Worm (Caenorhabditis elegans): ENCODE results near the gene Y55D5A.4.

The Y55D5A.4 gene

ce11 chrIII:3018822-3019221 lies 29.0 kb upstream of the Y55D5A.4 start:
- TF ChIP-seq mep-1 (tag; optimal IDR thresholded peaks at IDR 0.05): no peak
- no peak for TF ChIP-seq lin-14 (GFP tag; optimal IDR thresholded peaks at IDR 0.05)
- no peak for TF ChIP-seq efl-1 (optimal IDR thresholded peaks at IDR 0.05)
- TF ChIP-seq efl-1 (GFP tag; optimal IDR thresholded peaks at IDR 0.05 in 1 of 2): no peak
- no peak for TF ChIP-seq aha-1 (tag; optimal IDR thresholded peaks at IDR 0.05)
- TF ChIP-seq F16B12.6 (tag; optimal IDR thresholded peaks at IDR 0.05): no peak

ce11 chrIII:2995288-2995687 lies 5.4 kb upstream of the Y55D5A.4 start:
- TF ChIP-seq isw-1 (GFP tag; IDR thresholded peaks at IDR 0.05) (no peak), lir-3 (tag; optimal IDR thresholded peaks at IDR 0.05; ENCODE audit: poor library complexity) (no peak), nhr-71 (tag; optimal IDR thresholded peaks at IDR 0.05) (no peak), ama-1 (optimal IDR thresholded peaks at IDR 0.05) (no peak), pqm-1 (tag; optimal IDR thresholded peaks at IDR 0.05) (no peak), lin-39 (tag; optimal IDR thresholded peaks at IDR 0.05) (no peak), nhr-19 (GFP tag; conservative IDR thresholded peaks at IDR 0.05) (no peak), nhr-85 (tag) (no peak), pax-3 (tag; optimal IDR thresholded peaks at IDR 0.05) (no peak), fkh-10 (GFP tag; optimal IDR thresholded peaks at IDR 0.05) (no peak), nhr-47 (tag; optimal IDR thresholded peaks at IDR 0.05) (no peak), blmp-1 (tag; optimal IDR thresholded peaks at IDR 0.05) (no peak), ztf-4 (tag; optimal IDR thresholded peaks at IDR 0.05) (no peak), fkh-4 (tag; optimal IDR thresholded peaks at IDR 0.05; ENCODE audit: borderline replicate concordance) (no peak), nhr-77 (tag; optimal IDR thresholded peaks at IDR 0.05) (no peak), skn-1 (tag; optimal IDR thresholded peaks at IDR 0.05) (no peak), jun-1 (tag; optimal IDR thresholded peaks at IDR 0.05) (no peak), sup-37 (GFP tag; optimal IDR thresholded peaks at IDR 0.05) (no peak)

ce11 chrIII:2993963-2994362 lies 4.1 kb upstream of the Y55D5A.4 start:
- TF ChIP-seq alr-1 (tag; optimal IDR thresholded peaks at IDR 0.05; ENCODE audit: borderline replicate concordance): no peak
- TF ChIP-seq nhr-12 (tag; optimal IDR thresholded peaks at IDR 0.05): no peak
- no peak for TF ChIP-seq unc-30 (tag; optimal IDR thresholded peaks at IDR 0.05)
- TF ChIP-seq efl-3 (GFP tag; optimal IDR thresholded peaks at IDR 0.05): no peak
- TF ChIP-seq irx-1 (tag; optimal IDR thresholded peaks at IDR 0.05): no peak

ce11 chrIII:2992234-2992633 lies 2.4 kb upstream of the Y55D5A.4 start:
- TF ChIP-seq nhr-85 (tag) (no peak), egl-13 (tag; optimal IDR thresholded peaks at IDR 0.05) (no peak), xbp-1 (tag; optimal IDR thresholded peaks at IDR 0.05) (no peak), ama-1 (optimal IDR thresholded peaks at IDR 0.05) (no peak), nhr-20 (tag; optimal IDR thresholded peaks at IDR 0.05) (no peak), C16A3.4 (tag; optimal IDR thresholded peaks at IDR 0.05) (no peak), jun-1 (tag; optimal IDR thresholded peaks at IDR 0.05) (no peak), lir-3 (tag; optimal IDR thresholded peaks at IDR 0.05; ENCODE audit: poor library complexity) (no peak)

- TF ChIP-seq dpl-1 (GFP tag; optimal IDR thresholded peaks at IDR 0.05) (no peak), efl-1 (optimal IDR thresholded peaks at IDR 0.05) (no peak), efl-1 (GFP tag; optimal IDR thresholded peaks at IDR 0.05 in 1 of 2) (peak in 1 of 2 experiments; percentile 50), nhr-85 (tag) (peak; percentile 12), dsc-1 (tag; optimal IDR thresholded peaks at IDR 0.05) (peak; percentile 76), fkh-8 (tag; optimal IDR thresholded peaks at IDR 0.05) (peak; percentile 8)
Observed at ce11 chrIII:2983044-2983443, 6.8 kb downstream of the Y55D5A.4 start.

Data from whole organism, L1 larva.